Fruit fly (Drosophila melanogaster) whole organism, embryonic: ENCODE data around the gene hop.
A peak's percentile ranks its signal among the peaks of the same experiment; 100 is the strongest.

Experiments used
- Asciz ChIP-seq: fragments of 200-800 bp; sonication (Bioruptor generic); optimal IDR thresholded peaks from 2 replicates; lab custom pipeline; 2017; ENCODE audit warnings: missing biosample characterization, mild to moderate bottlenecking, missing genetic modification characterization, missing genetic modification reagents
- Atf6 ChIP-seq: fragments of 200-800 bp; sonication (Bioruptor generic); IDR thresholded peaks from 2 replicates; pipeline ENCODE4 v1.3.6; 2022; ENCODE audit warnings: missing biosample characterization, missing genetic modification characterization
- CG10147 ChIP-seq: fragments of 200-800 bp; sonication (Bioruptor generic); optimal IDR thresholded peaks from 2 replicates; lab custom pipeline; 2019; ENCODE audit warnings: missing biosample characterization, mild to moderate bottlenecking, missing genetic modification characterization, moderate library complexity
- CG1024 ChIP-seq: fragments of 200-800 bp; sonication (Bioruptor generic); IDR thresholded peaks from 2 replicates; pipeline ENCODE4 v1.3.6; 2022; ENCODE audit warnings: missing biosample characterization, missing genetic modification characterization
- CG11560 ChIP-seq: fragments of 200-800 bp; sonication (Bioruptor generic); IDR thresholded peaks from 3 replicates; pipeline ENCODE4 v1.3.6; 2022; ENCODE audit warnings: missing biosample characterization, missing genetic modification characterization
- CG12659 ChIP-seq: fragments of 200-800 bp; sonication (Bioruptor generic); optimal IDR thresholded peaks from 3 replicates; lab custom pipeline; 2017; ENCODE audit warnings: mild to moderate bottlenecking, missing biosample characterization, missing genetic modification reagents, missing genetic modification characterization
- CG13775 ChIP-seq: fragments of 200-800 bp; sonication (Bioruptor generic); optimal IDR thresholded peaks from 3 replicates; lab custom pipeline; 2017; ENCODE audit warnings: missing biosample characterization, mild to moderate bottlenecking, missing genetic modification characterization
- CG18476 ChIP-seq: fragments of 200-800 bp; sonication (Bioruptor generic); optimal IDR thresholded peaks from 2 replicates; lab custom pipeline; 2016; ENCODE audit warnings: missing biosample characterization, mild to moderate bottlenecking, missing genetic modification characterization
- CG30403 ChIP-seq: fragments of 200-800 bp; sonication (Bioruptor generic); optimal IDR thresholded peaks from 3 replicates; lab custom pipeline; 2016; ENCODE audit warnings: missing biosample characterization, missing genetic modification characterization
- CG3065 ChIP-seq: fragments of 200-800 bp; sonication (Bioruptor generic); optimal IDR thresholded peaks from 2 replicates; lab custom pipeline; 2016; ENCODE audit warnings: missing biosample characterization, missing genetic modification characterization
- CG3163 ChIP-seq: fragments of 200-800 bp; sonication (Bioruptor generic); optimal IDR thresholded peaks from 3 replicates; lab custom pipeline; 2016; ENCODE audit warnings: missing biosample characterization, missing genetic modification characterization
- CG3995 ChIP-seq: fragments of 200-800 bp; sonication (Bioruptor generic); optimal IDR thresholded peaks from 3 replicates; lab custom pipeline; 2016; ENCODE audit warnings: missing biosample characterization, missing genetic modification characterization
- CG42726 ChIP-seq: fragments of 200-800 bp; sonication (Bioruptor generic); IDR thresholded peaks from 2 replicates; pipeline ENCODE4 v1.3.6; 2022; ENCODE audit warnings: missing biosample characterization, missing genetic modification characterization; ENCODE audit not compliant: partially characterized antibody
- CG5180 ChIP-seq: fragments of 200-800 bp; sonication (Bioruptor generic); optimal IDR thresholded peaks from 3 replicates; lab custom pipeline; 2017; ENCODE audit warnings: missing biosample characterization, missing genetic modification characterization, mild to moderate bottlenecking, moderate library complexity, missing genetic modification reagents
- CG6175 ChIP-seq: fragments of 200-800 bp; sonication (Bioruptor generic); IDR thresholded peaks from 3 replicates; pipeline ENCODE4 v1.3.6; 2022; ENCODE audit warnings: missing biosample characterization, missing genetic modification characterization
- CG7372 ChIP-seq: fragments of 200-800 bp; sonication (Bioruptor generic); IDR thresholded peaks from 2 replicates; pipeline ENCODE4 v1.3.6; 2022; ENCODE audit warnings: missing biosample characterization, missing genetic modification characterization
- CG9727 ChIP-seq: fragments of 200-800 bp; sonication (Bioruptor generic); optimal IDR thresholded peaks from 3 replicates; lab custom pipeline; 2017; ENCODE audit warnings: missing biosample characterization, mild to moderate bottlenecking, missing genetic modification characterization
- Dek ChIP-seq: fragments of 200-800 bp; sonication (Bioruptor generic); optimal IDR thresholded peaks from 3 replicates; lab custom pipeline; 2019; ENCODE audit warnings: missing biosample characterization, mild to moderate bottlenecking, missing genetic modification characterization, moderate library complexity
- Ets97D ChIP-seq: fragments of 200-800 bp; sonication (Bioruptor generic); optimal IDR thresholded peaks from 3 replicates; lab custom pipeline; 2016; ENCODE audit warnings: missing biosample characterization, missing genetic modification characterization
- Fer3 ChIP-seq: fragments of 200-800 bp; sonication (Bioruptor generic); optimal IDR thresholded peaks from 2 replicates; lab custom pipeline; 2018; ENCODE audit warnings: missing biosample characterization, mild to moderate bottlenecking, missing genetic modification characterization, moderate library complexity
- HmgZ ChIP-seq: fragments of 200-800 bp; sonication (Bioruptor generic); optimal IDR thresholded peaks from 2 replicates; lab custom pipeline; 2018; ENCODE audit warnings: missing biosample characterization, mild to moderate bottlenecking, missing genetic modification characterization
- Hr3 ChIP-seq: fragments of 200-800 bp; sonication (Bioruptor generic); optimal IDR thresholded peaks from 3 replicates; lab custom pipeline; 2016; ENCODE audit warnings: missing biosample characterization, missing genetic modification characterization
- Lhr ChIP-seq: fragments of 200-800 bp; sonication (Bioruptor generic); optimal IDR thresholded peaks from 3 replicates; lab custom pipeline; 2017; ENCODE audit warnings: mild to moderate bottlenecking, missing biosample characterization, missing genetic modification reagents, missing genetic modification characterization
- MESR4 ChIP-seq: fragments of 200-800 bp; sonication (Bioruptor generic); optimal IDR thresholded peaks from 2 replicates; lab custom pipeline; 2018; ENCODE audit warnings: missing biosample characterization, mild to moderate bottlenecking, missing genetic modification characterization, moderate library complexity
- Nf-YB ChIP-seq: fragments of 200-800 bp; sonication (Bioruptor generic); optimal IDR thresholded peaks from 3 replicates; lab custom pipeline; 2019; ENCODE audit warnings: missing biosample characterization, mild to moderate bottlenecking, missing genetic modification characterization, moderate library complexity
- Spps ChIP-seq: fragments of 200-800 bp; sonication (Bioruptor generic); optimal IDR thresholded peaks from 2 replicates; lab custom pipeline; 2018; ENCODE audit warnings: missing biosample characterization, mild to moderate bottlenecking, missing genetic modification characterization
- Vsx1 ChIP-seq: fragments of 200-800 bp; sonication (Bioruptor generic); optimal IDR thresholded peaks from 2 replicates; lab custom pipeline; 2017; ENCODE audit warnings: missing biosample characterization, mild to moderate bottlenecking, missing genetic modification characterization, missing genetic modification reagents
- ash1 ChIP-seq: fragments of 200-800 bp; sonication (Bioruptor generic); optimal IDR thresholded peaks from 2 replicates; lab custom pipeline; 2018; ENCODE audit warnings: missing biosample characterization, mild to moderate bottlenecking, missing genetic modification characterization
- dmrt11E ChIP-seq: fragments of 200-800 bp; sonication (Bioruptor generic); optimal IDR thresholded peaks from 3 replicates; lab custom pipeline; 2018; ENCODE audit warnings: missing biosample characterization, mild to moderate bottlenecking, missing genetic modification characterization, moderate library complexity
- exex ChIP-seq: fragments of 200-800 bp; sonication (Bioruptor generic); optimal IDR thresholded peaks from 4 replicates; lab custom pipeline; 2018; ENCODE audit warnings: missing biosample characterization, mild to moderate bottlenecking, missing genetic modification characterization, moderate library complexity
- hbn ChIP-seq: fragments of 200-800 bp; sonication (Bioruptor generic); IDR thresholded peaks from 2 replicates; pipeline ENCODE4 v1.3.6; 2022; ENCODE audit warnings: missing biosample characterization, missing genetic modification characterization; ENCODE audit not compliant: partially characterized antibody
- jing ChIP-seq: fragments of 200-800 bp; sonication (Bioruptor generic); optimal IDR thresholded peaks from 2 replicates; lab custom pipeline; 2018; ENCODE audit warnings: missing biosample characterization, mild to moderate bottlenecking, missing genetic modification characterization
- lab ChIP-seq: fragments of 200-800 bp; sonication (Bioruptor generic); optimal IDR thresholded peaks from 3 replicates; lab custom pipeline; 2017; ENCODE audit warnings: missing biosample characterization, missing genetic modification characterization, mild to moderate bottlenecking, moderate library complexity, missing genetic modification reagents
- mam ChIP-seq: fragments of 200-800 bp; sonication (Bioruptor generic); optimal IDR thresholded peaks from 3 replicates; lab custom pipeline; 2016; ENCODE audit warnings: missing biosample characterization, missing genetic modification characterization
- nmo ChIP-seq: fragments of 200-800 bp; sonication (Bioruptor generic); optimal IDR thresholded peaks from 2 replicates; lab custom pipeline; 2018; ENCODE audit warnings: missing biosample characterization, mild to moderate bottlenecking, missing genetic modification characterization, moderate library complexity
- peb ChIP-seq: fragments of 200-800 bp; sonication (Bioruptor generic); IDR thresholded peaks from 2 replicates; pipeline ENCODE4 v1.3.6; 2022; ENCODE audit warnings: missing biosample characterization, missing genetic modification characterization
- pzg ChIP-seq: fragments of 200-800 bp; sonication (Bioruptor generic); optimal IDR thresholded peaks from 3 replicates; lab custom pipeline; 2018; ENCODE audit warnings: missing biosample characterization, mild to moderate bottlenecking, missing genetic modification characterization, moderate library complexity
- schlank ChIP-seq: fragments of 200-800 bp; sonication (Bioruptor generic); optimal IDR thresholded peaks from 2 replicates; lab custom pipeline; 2018; ENCODE audit warnings: missing biosample characterization, mild to moderate bottlenecking, missing genetic modification characterization
- seq ChIP-seq: fragments of 200-800 bp; sonication (Bioruptor generic); IDR thresholded peaks from 2 replicates; pipeline ENCODE4 v1.3.6; 2022; ENCODE audit warnings: missing biosample characterization, missing genetic modification characterization
- sim ChIP-seq: fragments of 200-800 bp; sonication (Bioruptor generic); IDR thresholded peaks from 2 replicates; pipeline ENCODE4 v1.3.6; 2022; ENCODE audit warnings: missing biosample characterization, missing genetic modification characterization
- sima ChIP-seq: fragments of 200-800 bp; sonication (Bioruptor generic); optimal IDR thresholded peaks from 2 replicates; lab custom pipeline; 2016; ENCODE audit warnings: missing biosample characterization, missing genetic modification characterization
- slbo ChIP-seq: fragments of 200-800 bp; sonication (Bioruptor generic); IDR thresholded peaks from 2 replicates; pipeline ENCODE4 v1.3.6; 2022; ENCODE audit warnings: missing biosample characterization, missing genetic modification characterization
- slou ChIP-seq: fragments of 200-800 bp; sonication (Bioruptor generic); optimal IDR thresholded peaks from 3 replicates; lab custom pipeline; 2016; ENCODE audit warnings: missing biosample characterization, missing genetic modification characterization
- sna ChIP-seq: fragments of 200-800 bp; sonication (Bioruptor generic); IDR thresholded peaks from 2 replicates; pipeline ENCODE4 v1.3.6; 2022; ENCODE audit warnings: missing biosample characterization, missing genetic modification characterization; ENCODE audit not compliant: partially characterized antibody
- so ChIP-seq: fragments of 200-800 bp; sonication (Bioruptor generic); IDR thresholded peaks from 3 replicates; pipeline ENCODE4 v1.3.6; 2022; ENCODE audit warnings: missing biosample characterization, missing genetic modification characterization
- sob ChIP-seq: fragments of 200-800 bp; sonication (Bioruptor generic); IDR thresholded peaks from 2 replicates; pipeline ENCODE4 v1.3.6; 2022; ENCODE audit warnings: missing biosample characterization, missing genetic modification characterization
- tap ChIP-seq: fragments of 200-800 bp; optimal IDR thresholded peaks from 3 replicates; lab custom pipeline; 2019; ENCODE audit warnings: missing biosample characterization, mild to moderate bottlenecking, missing genetic modification characterization, moderate library complexity
- tll ChIP-seq, 2 experiments: fragments of 200-800 bp in 1 of 2; fragments of >200 bp in 1 of 2; sonication (Bioruptor generic) in 1 of 2; optimal IDR thresholded peaks; 2 replicates each; lab custom pipeline; 2017 to 2019; ENCODE audit warnings: missing biosample characterization in 2 of 2, missing genetic modification characterization in 2 of 2, mild to moderate bottlenecking in 1 of 2, moderate library complexity in 1 of 2
- twi ChIP-seq: fragments of 200-800 bp; optimal IDR thresholded peaks from 2 replicates; lab custom pipeline; 2019; ENCODE audit warnings: missing biosample characterization, mild to moderate bottlenecking, missing genetic modification characterization, moderate library complexity

The hop gene

DNA sequence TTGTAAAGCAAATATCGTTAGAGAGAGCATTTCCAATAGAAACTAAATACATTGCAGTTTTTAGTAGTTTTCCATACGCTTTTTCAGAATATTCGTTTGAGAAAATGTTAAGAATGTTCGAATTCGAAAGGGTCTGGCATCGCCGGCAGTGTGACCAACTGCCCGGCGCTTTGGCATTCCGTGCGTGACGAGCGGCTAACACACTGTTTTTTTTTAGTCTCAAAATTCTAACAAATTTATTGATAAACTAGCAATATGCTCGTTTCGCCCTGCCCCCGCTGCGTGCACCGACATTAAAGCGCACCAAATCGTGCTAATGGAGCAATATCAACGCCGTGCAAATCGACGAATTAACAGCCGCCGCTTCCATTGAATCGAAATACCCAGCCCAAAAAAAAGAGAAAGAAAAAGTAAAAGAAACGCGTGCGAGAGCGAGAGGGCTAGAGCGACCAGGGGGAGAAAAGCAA lies 12.2 kb downstream of the hop start, which contains the start of gene dsh (continued):
- no peak for TF ChIP-seq CG18476 (GFP tag; lab: Kevin White, UChicago)
- TF ChIP-seq CG5180, result no peak
- TF ChIP-seq so, result no peak
- TF ChIP-seq dmrt11E (tag; lab: Kevin White, UChicago), result no peak
- TF ChIP-seq Vsx1 (GFP tag; lab: Kevin White, UChicago), result no peak
- TF ChIP-seq nmo (GFP tag; lab: Kevin White, UChicago), result peak; percentile 53
- TF ChIP-seq sna (GFP tag; lab: Robert Waterston, UW), result 0 out of 2 replicates have a peak, but pooled peaks have one; percentile 29
- no peak for TF ChIP-seq Spps (tag; lab: Kevin White, UChicago)
- no peak for TF ChIP-seq Hr3
- TF ChIP-seq hbn (GFP tag; lab: Robert Waterston, UW), result peak; percentile 45
- no peak for TF ChIP-seq Asciz (GFP tag; lab: Kevin White, UChicago)
- peak; percentile 19; the same call in 1 of the 3 replicates for TF ChIP-seq CG11560
- no peak for TF ChIP-seq Atf6 (GFP tag; lab: Robert Waterston, UW)
- no peak for TF ChIP-seq slbo (GFP tag; lab: Robert Waterston, UW)
- no peak for TF ChIP-seq Dek (tag; lab: Kevin White, UChicago)
- no peak for TF ChIP-seq seq (GFP tag; lab: Robert Waterston, UW)
- no peak for TF ChIP-seq lab (GFP tag; lab: Kevin White, UChicago)
- no peak for TF ChIP-seq twi (tag; lab: Kevin White, UChicago)
- no peak for TF ChIP-seq CG7372 (GFP tag; lab: Robert Waterston, UW)
- TF ChIP-seq sob, result 0 out of 2 replicates have a peak, but pooled peaks have one; percentile 7
- TF ChIP-seq CG3995 (GFP tag; lab: Kevin White, UChicago), result no peak
- no peak for TF ChIP-seq CG30403 (GFP tag; lab: Kevin White, UChicago)
- peak; percentile 24 for TF ChIP-seq CG9727 (GFP tag; lab: Kevin White, UChicago)
- TF ChIP-seq, all 482 proteins: peak for 68

- TF ChIP-seq sima (GFP tag; lab: Kevin White, UChicago) (peak; percentile 81), Fer3 (tag; lab: Kevin White, UChicago) (peak; percentile 92), exex (tag; lab: Kevin White, UChicago) (no peak), ash1 (GFP tag; lab: Kevin White, UChicago) (peak; percentile 83), CG10147 (GFP tag; lab: Kevin White, UChicago) (peak; percentile 80), CG12659 (peak; percentile 94), CG1024 (GFP tag; lab: Robert Waterston, UW) (peak; percentile 93), CG3163 (GFP tag; lab: Kevin White, UChicago) (peak; percentile 74), Lhr (GFP tag; lab: Kevin White, UChicago) (peak; percentile 79), pzg (peak; percentile 18), sim (GFP tag; lab: Robert Waterston, UW) (peak; percentile 83), peb (GFP tag; lab: Robert Waterston, UW) (peak; percentile 79), MESR4 (GFP tag; lab: Kevin White, UChicago) (peak; percentile 12), tap (tag; lab: Kevin White, UChicago) (peak; percentile 90), Ets97D (GFP tag; lab: Kevin White, UChicago) (peak; percentile 63), schlank (tag; lab: Kevin White, UChicago) (peak; percentile 88), CG3065 (GFP tag; lab: Kevin White, UChicago) (peak; percentile 68), Dek (tag; lab: Kevin White, UChicago) (peak; percentile 88), Nf-YB (GFP tag; lab: Kevin White, UChicago) (peak; percentile 67), CG42726 (no peak), tll (GFP tag; optimal IDR thresholded peaks at IDR 0.05; lab: Kevin White, UChicago) (no peak), CG13775 (peak; percentile 86), HmgZ (peak; percentile 93), sna (GFP tag; lab: Robert Waterston, UW) (no peak), jing (peak; percentile 91), CG6175 (GFP tag; lab: Robert Waterston, UW) (peak; percentile 83; the same call in 2 of the 3 replicates), mam (GFP tag; lab: Kevin White, UChicago) (peak; percentile 96), slou (peak; percentile 74)
Measured at dm6 chrX:11351351-11351750, 16.5 kb downstream of the hop start.
